Worm (Caenorhabditis elegans) whole organism, L1 larva: ENCODE measurements around the gene hic-1.

Experiments used
- egl-27 ChIP-seq, 2 experiments: fragments of 150-350 bp in 1 of 2; sonication (generic microtip); optimal IDR thresholded peaks; 3 replicates each; lab custom pipeline; 2017 to 2018; ENCODE audit warnings: missing biosample characterization in 2 of 2, missing genetic modification characterization in 2 of 2, missing genetic modification reagents in 2 of 2
- lin-14 ChIP-seq: fragments of 200-800 bp; sonication (Bioruptor generic); optimal IDR thresholded peaks from 2 replicates; lab custom pipeline; 2018; ENCODE audit warnings: mild to moderate bottlenecking, missing genetic modification characterization, moderate library complexity, missing compliant biosample characterization
- mdl-1 ChIP-seq, 2 experiments: fragments of 150-350 bp; optimal IDR thresholded peaks; 2 replicates each; lab custom pipeline; 2014 to 2017; ENCODE audit warnings: missing biosample characterization in 2 of 2, missing genetic modification characterization in 2 of 2, inconsistent platforms in 1 of 2
- nhr-77 ChIP-seq: fragments of 150-350 bp; optimal IDR thresholded peaks from 2 replicates; lab custom pipeline; 2014; ENCODE audit warnings: missing biosample characterization, missing genetic modification characterization
- pag-3 ChIP-seq: sonication (generic microtip); optimal IDR thresholded peaks from 2 replicates; lab custom pipeline; 2017; ENCODE audit warnings: missing genetic modification characterization, mild to moderate bottlenecking, missing compliant biosample characterization, antibody characterized with exemption, borderline replicate concordance; ENCODE audit not compliant: insufficient read depth
- unc-62 ChIP-seq: fragments of 150-350 bp; optimal IDR thresholded peaks from 2 replicates; lab custom pipeline; 2014; ENCODE audit warnings: missing biosample characterization, missing genetic modification reagents, missing genetic modification characterization
- zag-1 ChIP-seq: fragments of 150-350 bp; optimal IDR thresholded peaks from 2 replicates; lab custom pipeline; 2014; ENCODE audit warnings: missing biosample characterization, missing genetic modification characterization

- TF ChIP-seq lin-14 (GFP tag; lab: Kevin White, UChicago) (no peak), nhr-77 (no peak), zag-1 (no peak), mdl-1 (tag; optimal IDR thresholded peaks at IDR 0.05; lab: Kevin White, UChicago) (no peak), pag-3 (tag; lab: Kevin White, UChicago) (no peak), unc-62 (GFP tag; lab: Kevin White, UChicago) (no peak), egl-27 (tag; optimal IDR thresholded peaks at IDR 0.05; lab: Kevin White, UChicago) (no peak)
Observed at ce11 chrX:6640570-6641199, 42.1 kb upstream of the hic-1 start, which contains the start of gene nhr-120.
